Worm (Caenorhabditis elegans): ENCODE data around the gene ifo-1.

Gene ifo-1

DNA sequence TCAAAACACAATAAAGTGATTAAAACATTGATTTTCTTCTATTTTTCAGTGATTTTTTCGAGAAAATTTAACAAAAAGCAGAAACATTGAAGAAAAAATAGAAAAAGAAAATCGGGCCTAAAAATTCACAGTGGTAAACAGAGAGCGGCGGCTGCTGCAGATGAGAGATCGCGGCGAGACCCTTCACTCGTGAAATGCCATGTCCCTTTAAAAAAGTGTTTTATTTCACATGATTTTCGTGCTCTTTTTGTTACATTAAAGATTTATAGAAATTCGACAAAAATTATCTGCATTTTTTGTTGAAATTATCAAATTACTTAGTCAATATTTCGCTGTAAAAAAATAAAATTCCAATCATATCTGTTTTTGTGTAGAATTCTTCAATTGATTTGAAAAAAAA, 12.5 kb downstream of the ifo-1 start:
- TF ChIP-seq F52B5.7 (tag; optimal IDR thresholded peaks at IDR 0.05) (no peak), ama-1 (optimal IDR thresholded peaks at IDR 0.05) (no peak), ama-1 (GFP tag; optimal IDR thresholded peaks at IDR 0.05) (no peak), ccch-3 (GFP tag; optimal IDR thresholded peaks at IDR 0.05) (no peak), dox-1 (GFP tag; IDR thresholded peaks at IDR 0.05) (no peak), cebp-1 (GFP tag; IDR thresholded peaks at IDR 0.05) (no peak), cebp-1 (tag; optimal IDR thresholded peaks at IDR 0.05) (peak; percentile 52), F23B12.7 (tag; optimal IDR thresholded peaks at IDR 0.05; ENCODE audit: insufficient read depth) (peak; percentile 51), him-1 (tag; optimal IDR thresholded peaks at IDR 0.05) (peak; percentile 9), ztf-3 (GFP tag; optimal IDR thresholded peaks at IDR 0.05) (no peak), hmg-20 (GFP tag; IDR thresholded peaks at IDR 0.05) (no peak), bed-2 (GFP tag; IDR thresholded peaks at IDR 0.05) (no peak), nhr-27 (tag; optimal IDR thresholded peaks at IDR 0.05) (no peak), fkh-3 (tag; optimal IDR thresholded peaks at IDR 0.05) (no peak), Y95B8A.8 (GFP tag; IDR thresholded peaks at IDR 0.05) (no peak), egl-18 (GFP tag; IDR thresholded peaks at IDR 0.05) (no peak), athp-1 (tag; optimal IDR thresholded peaks at IDR 0.05) (no peak), dpl-1 (GFP tag; optimal IDR thresholded peaks at IDR 0.05) (no peak), hlh-26 (GFP tag; conservative IDR thresholded peaks at IDR 0.05) (no peak), ceh-100 (GFP tag; IDR thresholded peaks at IDR 0.05) (no peak), ekl-4 (GFP tag; IDR thresholded peaks at IDR 0.05) (no peak), Y53F4B.3 (GFP tag; IDR thresholded peaks at IDR 0.05) (no peak), snpc-1.3 (tag; optimal IDR thresholded peaks at IDR 0.05; ENCODE audit: insufficient read depth) (peak; percentile 70), snpc-1.1 (tag; optimal IDR thresholded peaks at IDR 0.05; ENCODE audit: insufficient read depth) (peak; percentile 52), hlh-12 (tag; optimal IDR thresholded peaks at IDR 0.05) (no peak), tbp1 (GFP tag; optimal IDR thresholded peaks at IDR 0.05) (peak; percentile 49), mel-28 (tag; optimal IDR thresholded peaks at IDR 0.05; ENCODE audit: borderline replicate concordance) (no peak), unc-130 (GFP tag; optimal IDR thresholded peaks at IDR 0.05) (no peak), ceh-91 (GFP tag; IDR thresholded peaks at IDR 0.05) (0 out of 2 replicates have a peak, but pooled peaks have one; percentile 18), nhr-90 (tag; optimal IDR thresholded peaks at IDR 0.05) (no peak), hmg-1.2 (GFP tag; IDR thresholded peaks at IDR 0.05) (peak; percentile 44; the same call in 1 of the 2 replicates), mcd-1 (GFP tag; IDR thresholded peaks at IDR 0.05) (peak; percentile 42; the same call in 1 of the 2 replicates), lin-40 (tag; optimal IDR thresholded peaks at IDR 0.05) (peak; percentile 49), die-1 (tag; optimal IDR thresholded peaks at IDR 0.05) (no peak), F57A8.1 (GFP tag; optimal IDR thresholded peaks at IDR 0.05) (no peak), nfyb-1 (GFP tag; IDR thresholded peaks at IDR 0.05) (no peak), F57C9.4 (tag; optimal IDR thresholded peaks at IDR 0.05) (no peak), attf-5 (GFP tag; optimal IDR thresholded peaks at IDR 0.05) (no peak), ceh-27 (GFP tag; optimal IDR thresholded peaks at IDR 0.05) (no peak), rec-8 (tag; optimal IDR thresholded peaks at IDR 0.05) (no peak), F33H1.4 (GFP tag; IDR thresholded peaks at IDR 0.05) (peak; percentile 89), chd-7 (tag; optimal IDR thresholded peaks at IDR 0.05) (no peak), cebp-2 (GFP tag; IDR thresholded peaks at IDR 0.05) (no peak), madf-10 (tag; optimal IDR thresholded peaks at IDR 0.05) (peak; percentile 8), rcor-1 (GFP tag; IDR thresholded peaks at IDR 0.05) (no peak), egl-44 (GFP tag; IDR thresholded peaks at IDR 0.05) (no peak), madf-6 (GFP tag; IDR thresholded peaks at IDR 0.05) (peak; percentile 62), ztf-18 (tag; optimal IDR thresholded peaks at IDR 0.05) (no peak), snpc-4 (GFP tag; optimal IDR thresholded peaks at IDR 0.05) (peak; percentile 80), snpc-4 (tag; optimal IDR thresholded peaks at IDR 0.05) (peak; percentile 70 to 79 (median 76))

Measured in whole organism, young adult.